Worm (Caenorhabditis elegans) whole organism, young adult: ENCODE results near the gene Y49G5B.1.

Experiments used
- F22D6.2 ChIP-seq: sonication (generic microtip); optimal IDR thresholded peaks from 2 replicates; lab custom pipeline; 2016; ENCODE audit warnings: mild to moderate bottlenecking, missing genetic modification characterization, missing compliant biosample characterization
- F23B12.7 ChIP-seq: sonication (generic microtip); optimal IDR thresholded peaks from 2 replicates; lab custom pipeline; 2017; ENCODE audit warnings: missing genetic modification characterization, mild to moderate bottlenecking, missing compliant biosample characterization, antibody characterized with exemption, moderate library complexity; ENCODE audit not compliant: insufficient read depth
- F39B2.1 ChIP-seq: fragments of 200-800 bp; sonication (Bioruptor generic); IDR thresholded peaks from 2 replicates; pipeline ENCODE4 v1.3.6; 2022; ENCODE audit warnings: missing genetic modification reagents, missing genetic modification characterization, missing compliant biosample characterization
- F55B11.4 ChIP-seq: sonication (generic microtip); optimal IDR thresholded peaks from 2 replicates; lab custom pipeline; 2016; ENCODE audit warnings: missing compliant biosample characterization, missing genetic modification characterization, borderline replicate concordance; ENCODE audit not compliant: insufficient read depth
- F57A8.1 ChIP-seq: fragments of 200-800 bp; sonication (Bioruptor generic); optimal IDR thresholded peaks from 2 replicates; lab custom pipeline; 2018; ENCODE audit warnings: mild to moderate bottlenecking, missing genetic modification characterization, moderate library complexity, missing compliant biosample characterization
- F57C9.4 ChIP-seq: sonication (generic microtip); optimal IDR thresholded peaks from 2 replicates; lab custom pipeline; 2017; ENCODE audit warnings: mild to moderate bottlenecking, missing genetic modification characterization, missing compliant biosample characterization
- akir-1 ChIP-seq: fragments of 200-800 bp; sonication (Bioruptor generic); optimal IDR thresholded peaks from 2 replicates; lab custom pipeline; 2018; ENCODE audit warnings: mild to moderate bottlenecking, missing genetic modification characterization, moderate library complexity, missing compliant biosample characterization
- attf-5 ChIP-seq: fragments of 200-800 bp; sonication (Bioruptor generic); optimal IDR thresholded peaks from 2 replicates; lab custom pipeline; 2018; ENCODE audit warnings: mild to moderate bottlenecking, missing genetic modification characterization, missing compliant biosample characterization
- bed-1 ChIP-seq: fragments of 200-800 bp; sonication (Bioruptor generic); IDR thresholded peaks from 2 replicates; pipeline ENCODE4 v1.3.6; 2022; ENCODE audit warnings: missing genetic modification reagents, missing genetic modification characterization, missing compliant biosample characterization
- bed-2 ChIP-seq: fragments of 200-800 bp; sonication (Bioruptor generic); IDR thresholded peaks from 2 replicates; pipeline ENCODE4 v1.3.6; 2022; ENCODE audit warnings: missing genetic modification reagents, missing genetic modification characterization, missing compliant biosample characterization
- cebp-1 ChIP-seq, 2 experiments: fragments of 200-800 bp in 1 of 2; sonication (Bioruptor generic) in 1 of 2; sonication (generic microtip) in 1 of 2; IDR thresholded peaks in 1 of 2; optimal IDR thresholded peaks in 1 of 2; 2 replicates each; pipeline versions ENCODE4 v1.3.6 to Lab custom; 2017 to 2022; ENCODE audit warnings: missing compliant biosample characterization in 2 of 2, missing genetic modification characterization in 2 of 2, mild to moderate bottlenecking in 1 of 2, missing genetic modification reagents in 1 of 2, moderate library complexity in 1 of 2
- dox-1 ChIP-seq: fragments of 200-800 bp; sonication (Bioruptor generic); IDR thresholded peaks from 2 replicates; pipeline ENCODE4 v1.3.6; 2022; ENCODE audit warnings: missing genetic modification reagents, missing genetic modification characterization, missing compliant biosample characterization
- efl-1 ChIP-seq: fragments of 150-350 bp; optimal IDR thresholded peaks from 2 replicates; lab custom pipeline; 2014; ENCODE audit warnings: missing biosample characterization, missing genetic modification reagents, missing genetic modification characterization
- hmg-20 ChIP-seq: fragments of 200-800 bp; sonication (Bioruptor generic); IDR thresholded peaks from 2 replicates; pipeline ENCODE4 v1.3.6; 2022; ENCODE audit warnings: missing genetic modification reagents, missing genetic modification characterization, missing compliant biosample characterization
- hsf-1 ChIP-seq: fragments of 200-800 bp; sonication (Bioruptor generic); IDR thresholded peaks from 2 replicates; pipeline ENCODE4 v1.3.6; 2022; ENCODE audit warnings: missing genetic modification reagents, missing genetic modification characterization, missing compliant biosample characterization
- let-607 ChIP-seq, 2 experiments: fragments of 200-800 bp in 1 of 2; sonication (Bioruptor generic) in 1 of 2; sonication (generic microtip) in 1 of 2; optimal IDR thresholded peaks; 2 replicates each; lab custom pipeline; 2016 to 2018; ENCODE audit warnings: mild to moderate bottlenecking in 2 of 2, missing compliant biosample characterization in 2 of 2, missing genetic modification characterization in 2 of 2, moderate library complexity in 2 of 2, missing genotype in 1 of 2
- lin-40 ChIP-seq: sonication (generic microtip); optimal IDR thresholded peaks from 2 replicates; lab custom pipeline; 2016; ENCODE audit warnings: missing genetic modification characterization, mild to moderate bottlenecking, missing compliant biosample characterization, missing genotype, missing genetic modification reagents
- lin-54 ChIP-seq: fragments of 200-800 bp; sonication (Bioruptor generic); optimal IDR thresholded peaks from 2 replicates; lab custom pipeline; 2018; ENCODE audit warnings: mild to moderate bottlenecking, missing genetic modification characterization, missing compliant biosample characterization
- madf-6 ChIP-seq: fragments of 200-800 bp; sonication (Bioruptor generic); IDR thresholded peaks from 2 replicates; pipeline ENCODE4 v1.3.6; 2022; ENCODE audit warnings: missing genetic modification reagents, missing genetic modification characterization, missing compliant biosample characterization
- mxl-1 ChIP-seq: sonication (generic microtip); optimal IDR thresholded peaks from 2 replicates; lab custom pipeline; 2016; ENCODE audit warnings: missing genetic modification characterization, missing compliant biosample characterization
- nfya-1 ChIP-seq: sonication (generic microtip); optimal IDR thresholded peaks from 2 replicates; lab custom pipeline; 2017; ENCODE audit warnings: antibody characterized with exemption, missing compliant biosample characterization, missing genetic modification characterization, borderline replicate concordance; ENCODE audit not compliant: insufficient read depth
- nfya-2 ChIP-seq: fragments of 200-800 bp; sonication (Bioruptor generic); IDR thresholded peaks from 2 replicates; pipeline ENCODE4 v1.3.6; 2022; ENCODE audit warnings: missing genetic modification reagents, missing genetic modification characterization, missing compliant biosample characterization
- nfyb-1 ChIP-seq: fragments of 200-800 bp; sonication (Bioruptor generic); IDR thresholded peaks from 2 replicates; pipeline ENCODE4 v1.3.6; 2022; ENCODE audit warnings: missing genetic modification reagents, missing genetic modification characterization, missing compliant biosample characterization
- nhr-80 ChIP-seq: sonication (generic microtip); optimal IDR thresholded peaks from 2 replicates; lab custom pipeline; 2016; ENCODE audit warnings: missing genetic modification characterization, missing compliant biosample characterization
- pbrm-1 ChIP-seq: fragments of 200-800 bp; sonication (Bioruptor generic); IDR thresholded peaks from 2 replicates; pipeline ENCODE4 v1.3.6; 2022; ENCODE audit warnings: missing genetic modification reagents, missing genetic modification characterization, missing compliant biosample characterization
- pha-4 ChIP-seq: fragments of 150-350 bp; sonication (generic microtip); optimal IDR thresholded peaks from 2 replicates; lab custom pipeline; 2014; ENCODE audit warnings: missing biosample characterization, missing genetic modification reagents, missing genetic modification characterization
- rpc-1 ChIP-seq, 2 experiments: fragments of 150-350 bp in 1 of 2; sonication (generic microtip) in 1 of 2; optimal IDR thresholded peaks; 2 replicates each; lab custom pipeline; 2014 to 2018; ENCODE audit warnings: missing biosample characterization in 1 of 2, missing genetic modification characterization in 1 of 2, missing genetic modification reagents in 1 of 2, missing genotype in 1 of 2
- snpc-3.4 ChIP-seq: sonication (generic microtip); optimal IDR thresholded peaks from 2 replicates; lab custom pipeline; 2017; ENCODE audit warnings: missing genetic modification characterization, mild to moderate bottlenecking, missing compliant biosample characterization, antibody characterized with exemption, moderate library complexity, missing genotype, missing genetic modification reagents
- tlf-1 ChIP-seq: fragments of 200-800 bp; sonication (Bioruptor generic); optimal IDR thresholded peaks from 2 replicates; lab custom pipeline; 2018; ENCODE audit warnings: mild to moderate bottlenecking, missing genetic modification characterization, missing compliant biosample characterization
- ztf-26 ChIP-seq: sonication (generic microtip); optimal IDR thresholded peaks from 2 replicates; lab custom pipeline; 2017; ENCODE audit warnings: missing genetic modification characterization, missing compliant biosample characterization
- ztf-3 ChIP-seq: fragments of 200-800 bp; sonication (Bioruptor generic); optimal IDR thresholded peaks from 2 replicates; lab custom pipeline; 2018; ENCODE audit warnings: mild to moderate bottlenecking, missing genetic modification characterization, missing compliant biosample characterization

The Y49G5B.1 gene

DNA sequence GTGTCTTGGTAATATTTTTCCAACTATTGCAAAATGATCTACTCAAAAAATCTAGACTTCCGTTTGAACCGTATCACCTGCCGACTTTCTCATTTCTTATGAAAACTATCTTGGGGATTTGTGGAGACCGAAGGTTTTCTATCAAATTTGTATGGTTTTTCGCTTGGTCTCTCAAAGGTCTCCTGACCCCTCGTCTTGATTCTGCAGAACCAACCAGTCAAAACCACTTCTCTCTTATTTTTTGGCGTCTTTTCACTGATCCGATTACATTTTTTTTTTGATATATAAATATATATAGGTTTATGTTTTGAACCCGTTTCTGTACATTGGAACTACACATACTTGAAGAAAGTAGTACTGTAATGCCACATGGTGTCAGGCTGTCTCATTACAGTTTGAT, 2.5 kb downstream of the Y49G5B.1 start (continued):
- TF ChIP-seq snpc-3.4 (tag; lab: Kevin White, UChicago) (no peak), F22D6.2 (tag; lab: Kevin White, UChicago) (no peak)

DNA sequence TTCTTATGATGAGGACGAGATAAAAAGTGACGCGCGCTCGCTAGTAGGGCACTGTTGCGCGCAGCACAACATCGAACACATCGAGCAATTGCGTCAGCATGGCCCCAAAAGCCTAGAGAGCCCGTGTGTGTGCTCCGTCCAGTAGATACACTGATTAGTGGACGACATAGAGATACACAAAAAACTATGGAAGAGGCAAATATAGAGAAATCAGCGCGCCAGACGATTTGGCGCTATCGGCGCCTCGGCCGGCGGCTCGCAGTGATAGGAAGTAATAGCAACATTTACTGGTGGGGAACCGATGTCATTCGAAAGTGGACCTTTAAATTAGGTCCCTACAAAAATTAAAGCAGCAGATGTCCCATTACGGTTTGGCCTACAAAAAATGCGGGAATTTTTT, 5.3 kb downstream of the Y49G5B.1 start:
- no peak for TF ChIP-seq lin-54
- TF ChIP-seq madf-6, result 0 out of 2 replicates have a peak, but pooled peaks have one; percentile 13
- no peak for TF ChIP-seq akir-1 (GFP tag; lab: Kevin White, UChicago)

DNA sequence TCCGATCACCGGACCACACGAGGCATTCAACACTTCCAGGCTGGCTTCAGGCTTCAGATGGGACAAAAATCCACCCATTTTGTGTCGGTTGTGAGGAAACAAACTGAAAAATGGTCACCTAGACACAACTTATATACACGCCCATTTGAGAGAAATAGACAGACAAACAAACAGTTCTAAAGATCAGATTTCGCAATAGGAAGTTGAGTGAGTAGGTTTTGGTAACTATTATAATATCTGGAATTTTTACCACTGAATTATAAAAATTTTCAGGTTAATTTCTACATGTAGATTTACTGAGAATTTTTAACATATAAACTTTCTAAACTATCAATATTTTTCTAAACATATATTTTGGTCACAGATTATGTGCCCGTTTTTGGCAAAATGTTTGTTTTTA, 10.6 kb downstream of the Y49G5B.1 start, which contains the start of gene cest-32:
Gene cest-32 (minus strand): TSS at position 115 of the 400 bp plus-strand sequence.
- no peak for TF ChIP-seq let-607 (tag; optimal IDR thresholded peaks at IDR 0.05; lab: Kevin White, UChicago)
- peak; percentile 81 for TF ChIP-seq cebp-1 (GFP tag; IDR thresholded peaks at IDR 0.05; lab: Robert Waterston, UW)
- TF ChIP-seq cebp-1 (tag; optimal IDR thresholded peaks at IDR 0.05; lab: Kevin White, UChicago), result peak; percentile 96
- no peak for TF ChIP-seq dox-1
- no peak for TF ChIP-seq lin-40
- TF ChIP-seq nfyb-1, result no peak
- no peak for TF ChIP-seq ztf-3 (GFP tag; lab: Kevin White, UChicago)

ce11 chrV:5237116-5237515, 13.9 kb downstream of the Y49G5B.1 start, which contains the start of gene cest-35.2:
TSS of gene cest-35.2 (minus strand) at chrV:5237216.
- TF ChIP-seq tlf-1 (no peak), F39B2.1 (GFP tag; lab: Robert Waterston, UW) (no peak), bed-2 (GFP tag; lab: Robert Waterston, UW) (no peak), attf-5 (GFP tag; lab: Kevin White, UChicago) (no peak), nfya-1 (tag; lab: Kevin White, UChicago) (no peak), rpc-1 (optimal IDR thresholded peaks at IDR 0.05; lab: Kevin White, UChicago) (no peak), rpc-1 (tag; optimal IDR thresholded peaks at IDR 0.05; lab: Kevin White, UChicago) (no peak), mxl-1 (tag; lab: Kevin White, UChicago) (no peak), bed-1 (no peak), nhr-80 (tag; lab: Kevin White, UChicago) (no peak), hsf-1 (no peak), hmg-20 (GFP tag; lab: Robert Waterston, UW) (no peak), ztf-26 (tag; lab: Kevin White, UChicago) (no peak), nfya-2 (GFP tag; lab: Robert Waterston, UW) (no peak), akir-1 (GFP tag; lab: Kevin White, UChicago) (no peak), F57C9.4 (tag; lab: Kevin White, UChicago) (no peak), pbrm-1 (GFP tag; lab: Robert Waterston, UW) (no peak), pha-4 (tag; lab: Kevin White, UChicago) (no peak)

- TF ChIP-seq pha-4 (tag; lab: Kevin White, UChicago), result no peak
- no peak for TF ChIP-seq F55B11.4
- no peak for TF ChIP-seq efl-1
- TF ChIP-seq F23B12.7, result no peak
- TF ChIP-seq F57A8.1 (GFP tag; lab: Kevin White, UChicago), result no peak
Measured at ce11 chrV:5239404-5239803, 16.2 kb downstream of the Y49G5B.1 start, which contains the start of gene C52A10.3. TSS of gene C52A10.3 (minus strand) at chrV:5239504.
